Worm (Caenorhabditis elegans): Measurements from ENCODE around the gene sptl-1.
A peak's percentile ranks its signal among the peaks of the same experiment; 100 is the strongest.

Gene sptl-1

DNA sequence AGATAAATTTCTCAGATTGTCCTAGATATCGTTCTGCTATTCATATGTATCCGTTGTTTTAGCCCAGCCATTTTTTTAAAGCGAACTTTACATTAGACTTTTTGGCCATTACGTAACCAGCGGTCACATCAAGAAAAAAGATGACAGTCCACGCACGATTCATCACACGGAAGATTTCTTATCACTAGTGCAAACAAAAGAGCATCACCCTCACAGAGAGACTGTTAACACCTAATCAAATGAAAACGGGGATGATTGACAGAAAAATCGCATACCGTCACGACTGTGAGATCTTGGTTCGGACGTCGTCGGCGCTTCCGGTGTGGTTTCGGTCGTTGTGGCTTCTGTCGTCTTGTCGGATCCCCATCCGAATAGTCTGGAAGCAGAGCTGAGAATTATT, 25.2 kb downstream of the sptl-1 start (continued):
- TF ChIP-seq dve-1 (tag; optimal IDR thresholded peaks at IDR 0.05; ENCODE audit: insufficient read depth) (peak; percentile 32), ama-1 (optimal IDR thresholded peaks at IDR 0.05) (no peak), duxl-1 (tag; optimal IDR thresholded peaks at IDR 0.05; ENCODE audit: poor library complexity) (no peak), lin-39 (tag; optimal IDR thresholded peaks at IDR 0.05) (no peak), hlh-30 (tag; optimal IDR thresholded peaks at IDR 0.05; ENCODE audit: insufficient read depth) (peak; percentile 23), zip-11 (GFP tag; IDR thresholded peaks at IDR 0.05) (no peak), Y105C5A.15 (GFP tag; IDR thresholded peaks at IDR 0.05) (no peak), pqm-1 (tag; optimal IDR thresholded peaks at IDR 0.05) (peak; percentile 64), lin-1 (GFP tag; IDR thresholded peaks at IDR 0.05) (no peak), fos-1 (tag; optimal IDR thresholded peaks at IDR 0.05) (no peak)

ce11 chrII:79166-79565, 27.7 kb downstream of the sptl-1 start, which contains the start of gene C23H3.9:
Gene C23H3.9 (minus strand): TSS chrII:79266.
- TF ChIP-seq dmd-9 (GFP tag; IDR thresholded peaks at IDR 0.05): no peak
- TF ChIP-seq unc-39 (tag; optimal IDR thresholded peaks at IDR 0.05): no peak
- TF ChIP-seq egl-27 (tag; optimal IDR thresholded peaks at IDR 0.05): no peak
- TF ChIP-seq nhr-102 (tag; optimal IDR thresholded peaks at IDR 0.05): no peak
- TF ChIP-seq gei-8 (GFP tag; optimal IDR thresholded peaks at IDR 0.05): no peak
- no peak for TF ChIP-seq hlh-30 (tag; optimal IDR thresholded peaks at IDR 0.05; ENCODE audit: insufficient read depth)
- no peak for TF ChIP-seq Y105C5A.15 (GFP tag; IDR thresholded peaks at IDR 0.05)
- no peak for TF ChIP-seq aha-1 (tag)
- TF ChIP-seq daf-16 (GFP tag; optimal IDR thresholded peaks at IDR 0.05): no peak
- no peak for TF ChIP-seq daf-16 (tag; optimal IDR thresholded peaks at IDR 0.05)
- no peak for TF ChIP-seq zag-1 (tag; optimal IDR thresholded peaks at IDR 0.05)
- TF ChIP-seq tag-97 (GFP tag; IDR thresholded peaks at IDR 0.05): no peak
- no peak for TF ChIP-seq unc-62 (GFP tag; optimal IDR thresholded peaks at IDR 0.05 in 1 of 2)
- no peak for TF ChIP-seq unc-62 (tag; optimal IDR thresholded peaks at IDR 0.05)
- TF ChIP-seq ZK546.5 (tag; optimal IDR thresholded peaks at IDR 0.05): no peak

DNA sequence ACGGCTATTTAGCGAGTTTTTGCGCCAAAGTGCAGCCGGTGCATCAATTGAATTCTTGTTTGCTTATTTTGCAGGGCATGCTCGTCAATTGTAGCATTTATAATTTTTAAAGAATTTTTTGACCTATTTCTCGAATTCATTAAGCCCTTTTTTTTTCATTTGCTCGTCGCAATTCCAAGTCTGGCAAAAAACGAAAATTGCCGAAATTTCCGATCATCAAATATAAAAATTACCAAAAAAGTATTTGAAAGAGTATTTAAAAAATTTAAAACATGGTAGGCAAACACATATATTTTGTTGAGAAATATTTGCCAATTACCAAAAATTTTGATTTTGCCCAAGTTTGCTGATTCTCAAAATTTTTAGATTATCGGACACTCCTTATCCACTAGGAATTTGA, 32.7 kb downstream of the sptl-1 start, which contains the start of gene C50D2.6:
C50D2.6 (plus strand) TSS at position 301 of the 400 bp plus-strand sequence.
- no peak for TF ChIP-seq ceh-62 (tag; optimal IDR thresholded peaks at IDR 0.05)
- peak in 1 of 2 experiments; percentile 13 for TF ChIP-seq unc-62 (GFP tag; optimal IDR thresholded peaks at IDR 0.05 in 1 of 2)
- TF ChIP-seq unc-62 (tag; optimal IDR thresholded peaks at IDR 0.05): no peak

- TF ChIP-seq mes-2 (tag; optimal IDR thresholded peaks at IDR 0.05; ENCODE audit: poor library complexity, severe bottlenecking): no peak
- no peak for TF ChIP-seq aha-1 (tag)
- TF ChIP-seq ces-1 (GFP tag; optimal IDR thresholded peaks at IDR 0.05): no peak
Observed at ce11 chrII:86794-87193, 35.3 kb downstream of the sptl-1 start.

- TF ChIP-seq lsy-2 (tag; optimal IDR thresholded peaks at IDR 0.05) (no peak), mdt-29 (GFP tag; IDR thresholded peaks at IDR 0.05) (no peak), vab-7 (GFP tag; IDR thresholded peaks at IDR 0.05) (no peak), daf-12 (tag; optimal IDR thresholded peaks at IDR 0.05) (no peak), ztf-11 (tag; optimal IDR thresholded peaks at IDR 0.05) (no peak), unc-62 (GFP tag; optimal IDR thresholded peaks at IDR 0.05 in 1 of 2) (no peak), unc-62 (tag; optimal IDR thresholded peaks at IDR 0.05) (no peak), Y105C5A.15 (GFP tag; IDR thresholded peaks at IDR 0.05) (no peak), ceh-28 (tag; optimal IDR thresholded peaks at IDR 0.05) (no peak), hmg-1.1 (GFP tag; IDR thresholded peaks at IDR 0.05) (no peak), zfp-2 (tag; optimal IDR thresholded peaks at IDR 0.05) (no peak), tag-97 (GFP tag; IDR thresholded peaks at IDR 0.05) (no peak), pqm-1 (tag; optimal IDR thresholded peaks at IDR 0.05) (no peak)
Observed at ce11 chrII:87937-88336, 36.5 kb downstream of the sptl-1 start.

Measured in whole organism, L4 larva.